Worm (Caenorhabditis elegans) whole organism, late embryonic: ENCODE data around the gene Y55B1AR.2.

Experiments used
- C08G9.2 ChIP-seq: sonication (generic microtip); optimal IDR thresholded peaks from 2 replicates; lab custom pipeline; 2016; ENCODE audit warnings: mild to moderate bottlenecking, missing genetic modification characterization, moderate library complexity, missing compliant biosample characterization
- F13H6.1 ChIP-seq: sonication (generic microtip); optimal IDR thresholded peaks from 2 replicates; lab custom pipeline; 2016; ENCODE audit warnings: missing genetic modification characterization, missing compliant biosample characterization
- ceh-14 ChIP-seq: sonication (generic microtip); optimal IDR thresholded peaks from 2 replicates; lab custom pipeline; 2016; ENCODE audit warnings: missing genotype, missing genetic modification characterization, missing compliant biosample characterization
- ceh-2 ChIP-seq: sonication (generic microtip); optimal IDR thresholded peaks from 2 replicates; lab custom pipeline; 2016; ENCODE audit warnings: missing genotype, missing genetic modification characterization, missing compliant biosample characterization
- ets-4 ChIP-seq: sonication (generic microtip); optimal IDR thresholded peaks from 2 replicates; lab custom pipeline; 2016; ENCODE audit warnings: missing genetic modification characterization, missing compliant biosample characterization
- gmeb-2 ChIP-seq: sonication (generic microtip); optimal IDR thresholded peaks from 2 replicates; lab custom pipeline; 2016; ENCODE audit warnings: missing genetic modification characterization, inconsistent platforms, missing compliant biosample characterization
- pat-9 ChIP-seq: fragments of 200-800 bp; sonication (Bioruptor generic); optimal IDR thresholded peaks from 2 replicates; lab custom pipeline; 2018; ENCODE audit warnings: mild to moderate bottlenecking, missing genetic modification characterization, moderate library complexity, missing compliant biosample characterization
- ttx-3 ChIP-seq: sonication (generic microtip); optimal IDR thresholded peaks from 2 replicates; lab custom pipeline; 2016; ENCODE audit warnings: missing genetic modification reagents, missing genetic modification characterization, missing compliant biosample characterization
- zip-5 ChIP-seq: sonication (generic microtip); optimal IDR thresholded peaks from 2 replicates; lab custom pipeline; 2016; ENCODE audit warnings: missing genetic modification characterization, missing compliant biosample characterization

Y55B1AR.2 gene

DNA sequence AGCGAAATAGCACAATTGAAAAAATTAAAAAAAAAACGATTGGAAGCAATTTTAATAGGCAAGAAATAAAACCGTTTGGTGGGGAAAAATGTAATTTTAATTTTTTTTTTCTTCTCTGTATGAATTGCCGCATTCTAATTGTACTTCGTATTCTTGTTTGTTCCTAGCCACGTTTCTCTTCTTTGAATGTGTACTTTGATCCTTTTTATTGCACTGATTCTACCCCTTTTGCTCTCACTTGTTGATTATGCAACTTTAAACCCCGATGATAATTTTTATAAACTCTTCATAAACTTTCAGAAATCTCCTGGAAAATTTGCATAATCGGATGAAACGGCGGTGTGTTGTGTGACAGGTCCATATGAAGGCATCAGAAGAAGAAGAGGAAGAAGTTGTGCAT, 56.8 kb downstream of the Y55B1AR.2 start, which contains the start of gene T22F7.1:
TSS of gene T22F7.1 (plus strand) at position 301 of the 400 bp plus-strand sequence.
- no peak for TF ChIP-seq pat-9 (tag; lab: Kevin White, UChicago)
- no peak for TF ChIP-seq gmeb-2 (tag; lab: Kevin White, UChicago)
- TF ChIP-seq C08G9.2 (tag; lab: Kevin White, UChicago), result no peak
- TF ChIP-seq ets-4 (tag; lab: Kevin White, UChicago), result no peak
- TF ChIP-seq zip-5 (tag; lab: Kevin White, UChicago), result no peak
- TF ChIP-seq ceh-2, result no peak
- TF ChIP-seq ceh-14 (tag; lab: Kevin White, UChicago), result no peak
- no peak for TF ChIP-seq ttx-3 (tag; lab: Kevin White, UChicago)
- no peak for TF ChIP-seq F13H6.1
